Worm (Caenorhabditis elegans): ENCODE data around the gene mrg-1.

Gene mrg-1

ce11 chrIII:12874606-12875066 is at the start of gene mrg-1, which contains the start of gene spcs-2 (continued):
- TF ChIP-seq jun-1 (tag; optimal IDR thresholded peaks at IDR 0.05), result peak; percentile 49
- no peak for TF ChIP-seq Y5F2A.4 (GFP tag; optimal IDR thresholded peaks at IDR 0.05)
- TF ChIP-seq zag-1 (tag; optimal IDR thresholded peaks at IDR 0.05), result peak; percentile 11
- no peak for TF ChIP-seq pqm-1 (tag; optimal IDR thresholded peaks at IDR 0.05)

- TF ChIP-seq nhr-41 (GFP tag; IDR thresholded peaks at IDR 0.05), result no peak
- TF ChIP-seq ceh-32 (tag; optimal IDR thresholded peaks at IDR 0.05; ENCODE audit: poor library complexity), result no peak
- no peak for TF ChIP-seq tra-1 (GFP tag; IDR thresholded peaks at IDR 0.05)
- TF ChIP-seq mdl-1 (tag; optimal IDR thresholded peaks at IDR 0.05), result no peak
- no peak for TF ChIP-seq nhr-28 (tag; optimal IDR thresholded peaks at IDR 0.05)
- no peak for TF ChIP-seq tag-97 (GFP tag; IDR thresholded peaks at IDR 0.05)
- no peak for TF ChIP-seq lin-1 (GFP tag; IDR thresholded peaks at IDR 0.05)
- TF ChIP-seq ctbp-1 (GFP tag; IDR thresholded peaks at IDR 0.05), result no peak
- no peak for TF ChIP-seq gei-8 (GFP tag; optimal IDR thresholded peaks at IDR 0.05)
- no peak for TF ChIP-seq unc-62 (GFP tag; optimal IDR thresholded peaks at IDR 0.05 in 1 of 2)
- no peak for TF ChIP-seq unc-62 (tag; optimal IDR thresholded peaks at IDR 0.05)
These were observed 46.4 kb upstream of the mrg-1 start for ce11 chrIII:12920810-12921209.

ce11 chrIII:12919882-12920281 is 45.4 kb upstream of the mrg-1 start:
- TF ChIP-seq nhr-6 (tag; optimal IDR thresholded peaks at IDR 0.05), result peak; percentile 86
- TF ChIP-seq lsy-2 (tag; optimal IDR thresholded peaks at IDR 0.05), result peak in 1 of 2 experiments; percentile 43
- TF ChIP-seq pha-4 (GFP tag; IDR thresholded peaks at IDR 0.05), result no peak
- TF ChIP-seq pha-4 (tag; optimal IDR thresholded peaks at IDR 0.05), result peak; percentile 75
- TF ChIP-seq rbr-2 (tag; optimal IDR thresholded peaks at IDR 0.05), result no peak
- no peak for TF ChIP-seq egl-43 (GFP tag; IDR thresholded peaks at IDR 0.05)
- no peak for TF ChIP-seq daf-16 (GFP tag; optimal IDR thresholded peaks at IDR 0.05)
- TF ChIP-seq daf-16 (tag; optimal IDR thresholded peaks at IDR 0.05), result peak; percentile 82
- no peak for TF ChIP-seq unc-62 (GFP tag; optimal IDR thresholded peaks at IDR 0.05 in 1 of 2)
- no peak for TF ChIP-seq unc-62 (tag; optimal IDR thresholded peaks at IDR 0.05)
- no peak for TF ChIP-seq lin-13 (GFP tag; optimal IDR thresholded peaks at IDR 0.05)
- TF ChIP-seq F37D6.2 (tag; optimal IDR thresholded peaks at IDR 0.05), result no peak
- no peak for TF ChIP-seq Y75B8A.6 (GFP tag; IDR thresholded peaks at IDR 0.05)
- no peak for TF ChIP-seq F26F4.8 (GFP tag; conservative IDR thresholded peaks at IDR 0.05)
- TF ChIP-seq dmd-8 (GFP tag; IDR thresholded peaks at IDR 0.05), result no peak
- TF ChIP-seq Y5F2A.4 (GFP tag; optimal IDR thresholded peaks at IDR 0.05), result no peak
- TF ChIP-seq D1046.2 (GFP tag; IDR thresholded peaks at IDR 0.05), result no peak
- TF ChIP-seq nhr-77 (tag; optimal IDR thresholded peaks at IDR 0.05), result no peak
- no peak for TF ChIP-seq lin-38 (GFP tag; IDR thresholded peaks at IDR 0.05)
- peak; percentile 30; the same call in 1 of the 2 replicates for TF ChIP-seq dmd-6 (GFP tag; IDR thresholded peaks at IDR 0.05)
- TF ChIP-seq dpl-1 (GFP tag; optimal IDR thresholded peaks at IDR 0.05), result peak; percentile 6
- TF ChIP-seq nhr-28 (tag; optimal IDR thresholded peaks at IDR 0.05), result peak; percentile 38
- no peak for TF ChIP-seq sdz-12 (GFP tag; optimal IDR thresholded peaks at IDR 0.05)
- TF ChIP-seq vab-7 (GFP tag; IDR thresholded peaks at IDR 0.05), result no peak
- TF ChIP-seq duxl-1 (tag; optimal IDR thresholded peaks at IDR 0.05; ENCODE audit: poor library complexity), result peak; percentile 20
- TF ChIP-seq dve-1 (tag; optimal IDR thresholded peaks at IDR 0.05; ENCODE audit: insufficient read depth), result peak; percentile 79
- no peak for TF ChIP-seq lim-7 (GFP tag; IDR thresholded peaks at IDR 0.05)
- TF ChIP-seq zag-1 (tag; optimal IDR thresholded peaks at IDR 0.05), result no peak
- TF ChIP-seq nhr-11 (tag; optimal IDR thresholded peaks at IDR 0.05), result no peak
- TF ChIP-seq lin-29 (GFP tag; IDR thresholded peaks at IDR 0.05), result no peak
- no peak for TF ChIP-seq Y105C5A.15 (GFP tag; IDR thresholded peaks at IDR 0.05)
- TF ChIP-seq unc-39 (tag; optimal IDR thresholded peaks at IDR 0.05), result no peak
- no peak for TF ChIP-seq nhr-102 (tag; optimal IDR thresholded peaks at IDR 0.05)
- TF ChIP-seq zfp-2 (tag; optimal IDR thresholded peaks at IDR 0.05), result no peak
- TF ChIP-seq spr-3 (GFP tag; optimal IDR thresholded peaks at IDR 0.05), result no peak
- no peak for TF ChIP-seq ZK337.2 (GFP tag; IDR thresholded peaks at IDR 0.05)
- no peak for TF ChIP-seq daf-19 (GFP tag; conservative IDR thresholded peaks at IDR 0.05)
- peak; percentile 52 for TF ChIP-seq hlh-30 (tag; optimal IDR thresholded peaks at IDR 0.05; ENCODE audit: insufficient read depth)
- peak; percentile 11 for TF ChIP-seq ceh-28 (tag; optimal IDR thresholded peaks at IDR 0.05)
